Worm (Caenorhabditis elegans) whole organism, L3 larva: Measurements from ENCODE around the gene C02D5.2.

Experiments used
- aly-2 ChIP-seq: fragments of 150-350 bp; optimal IDR thresholded peaks from 2 replicates; lab custom pipeline; 2014; ENCODE audit warnings: missing biosample characterization, missing genetic modification characterization
- ama-1 ChIP-seq: fragments of 150-350 bp; optimal IDR thresholded peaks from 2 replicates; lab custom pipeline; 2018
- ceh-16 ChIP-seq: sonication (generic microtip); optimal IDR thresholded peaks from 2 replicates; lab custom pipeline; 2017; ENCODE audit warnings: missing biosample characterization, missing genetic modification characterization
- ceh-82 ChIP-seq: fragments of 150-350 bp; optimal IDR thresholded peaks from 2 replicates; lab custom pipeline; 2014; ENCODE audit warnings: missing biosample characterization, missing genetic modification characterization
- ceh-9 ChIP-seq: sonication (generic microtip); optimal IDR thresholded peaks from 2 replicates; lab custom pipeline; 2018; ENCODE audit warnings: missing biosample characterization, missing genetic modification characterization
- daf-12 ChIP-seq: fragments of 150-350 bp; optimal IDR thresholded peaks from 2 replicates; lab custom pipeline; 2014; ENCODE audit warnings: missing biosample characterization, missing genetic modification reagents, missing genetic modification characterization
- egl-5 ChIP-seq: fragments of 150-350 bp; optimal IDR thresholded peaks from 2 replicates; lab custom pipeline; 2017; ENCODE audit warnings: missing biosample characterization, missing genetic modification reagents, missing genetic modification characterization, inconsistent platforms
- elt-1 ChIP-seq: fragments of 150-350 bp; optimal IDR thresholded peaks from 2 replicates; lab custom pipeline; 2014; ENCODE audit warnings: missing biosample characterization, missing genetic modification characterization
- elt-2 ChIP-seq: sonication (generic microtip); optimal IDR thresholded peaks from 2 replicates; lab custom pipeline; 2016; ENCODE audit warnings: missing genetic modification reagents, mild to moderate bottlenecking, missing genetic modification characterization, missing compliant biosample characterization
- elt-3 ChIP-seq, 3 experiments: fragments of 150-350 bp in 1 of 3; sonication (generic microtip) in 2 of 3; optimal IDR thresholded peaks; 2 replicates in 2 of 3; 4 replicates in 1 of 3; lab custom pipeline; 2014 to 2017; ENCODE audit warnings: missing biosample characterization in 3 of 3, missing genetic modification characterization in 3 of 3
- fkh-10 ChIP-seq: sonication (generic microtip); optimal IDR thresholded peaks from 2 replicates; lab custom pipeline; 2017; ENCODE audit warnings: missing biosample characterization, missing genetic modification reagents, missing genetic modification characterization
- fos-1 ChIP-seq: fragments of 150-350 bp; optimal IDR thresholded peaks from 2 replicates; lab custom pipeline; 2014; ENCODE audit warnings: missing biosample characterization, missing genetic modification characterization
- jun-1 ChIP-seq: fragments of 150-350 bp; optimal IDR thresholded peaks from 2 replicates; lab custom pipeline; 2014; ENCODE audit warnings: missing biosample characterization, missing genetic modification reagents, missing genetic modification characterization
- lin-15B ChIP-seq: fragments of 150-350 bp; optimal IDR thresholded peaks from 2 replicates; lab custom pipeline; 2014; ENCODE audit warnings: missing biosample characterization, missing genetic modification characterization
- lin-39 ChIP-seq: fragments of 150-350 bp; optimal IDR thresholded peaks from 2 replicates; lab custom pipeline; 2018; ENCODE audit warnings: missing biosample characterization, missing genetic modification reagents, missing genetic modification characterization
- lsy-12 ChIP-seq: sonication (generic microtip); optimal IDR thresholded peaks from 2 replicates; lab custom pipeline; 2016; ENCODE audit warnings: mild to moderate bottlenecking, missing genetic modification characterization, missing compliant biosample characterization
- mdl-1 ChIP-seq: fragments of 150-350 bp; optimal IDR thresholded peaks from 2 replicates; lab custom pipeline; 2014; ENCODE audit warnings: missing biosample characterization, missing genetic modification characterization
- mml-1 ChIP-seq: fragments of 150-350 bp; sonication (generic microtip); optimal IDR thresholded peaks from 3 replicates; lab custom pipeline; 2014; ENCODE audit warnings: missing biosample characterization, missing genetic modification characterization
- nfya-1 ChIP-seq: sonication (generic microtip); optimal IDR thresholded peaks from 2 replicates; lab custom pipeline; 2017; ENCODE audit warnings: missing genetic modification characterization, mild to moderate bottlenecking, missing compliant biosample characterization, antibody characterized with exemption, moderate library complexity; ENCODE audit not compliant: insufficient read depth
- nhr-12 ChIP-seq: fragments of 150-350 bp; optimal IDR thresholded peaks from 2 replicates; lab custom pipeline; 2014; ENCODE audit warnings: missing biosample characterization, missing genetic modification characterization
- nhr-23 ChIP-seq: fragments of 150-350 bp; optimal IDR thresholded peaks from 2 replicates; lab custom pipeline; 2014; ENCODE audit warnings: missing biosample characterization, missing genetic modification reagents, missing genetic modification characterization
- nhr-237 ChIP-seq: fragments of 150-350 bp; optimal IDR thresholded peaks from 2 replicates; lab custom pipeline; 2014; ENCODE audit warnings: missing biosample characterization, missing genetic modification characterization
- nhr-25 ChIP-seq: sonication (generic microtip); optimal IDR thresholded peaks from 2 replicates; lab custom pipeline; 2017; ENCODE audit warnings: missing biosample characterization, missing genetic modification characterization
- nhr-28 ChIP-seq: fragments of 150-350 bp; optimal IDR thresholded peaks from 2 replicates; lab custom pipeline; 2014; ENCODE audit warnings: missing biosample characterization, missing genetic modification characterization
- nhr-43 ChIP-seq: sonication (generic microtip); optimal IDR thresholded peaks from 2 replicates; lab custom pipeline; 2016; ENCODE audit warnings: mild to moderate bottlenecking, missing genetic modification characterization, missing compliant biosample characterization; ENCODE audit not compliant: poor library complexity, severe bottlenecking
- nhr-77 ChIP-seq: fragments of 150-350 bp; optimal IDR thresholded peaks from 2 replicates; lab custom pipeline; 2014; ENCODE audit warnings: missing biosample characterization, missing genetic modification characterization
- sea-2 ChIP-seq: fragments of 150-350 bp; sonication (generic microtip); optimal IDR thresholded peaks from 4 replicates; lab custom pipeline; 2014; ENCODE audit warnings: missing biosample characterization, missing genetic modification reagents, missing genetic modification characterization
- skn-1 ChIP-seq: fragments of 150-350 bp; optimal IDR thresholded peaks from 2 replicates; lab custom pipeline; 2014; ENCODE audit warnings: missing biosample characterization, missing genetic modification characterization
- tbx-2 ChIP-seq: sonication (generic microtip); optimal IDR thresholded peaks from 2 replicates; lab custom pipeline; 2016; ENCODE audit warnings: mild to moderate bottlenecking, missing genetic modification characterization, missing compliant biosample characterization
- ztf-11 ChIP-seq: fragments of 150-350 bp; optimal IDR thresholded peaks from 2 replicates; lab custom pipeline; 2014; ENCODE audit warnings: missing biosample characterization, missing genetic modification characterization
- ztf-4 ChIP-seq: fragments of 150-350 bp; optimal IDR thresholded peaks from 2 replicates; lab custom pipeline; 2014; ENCODE audit warnings: missing biosample characterization, missing genetic modification characterization

Gene C02D5.2

ce11 chrIII:8509218-8509617 lies 47.9 kb upstream of the C02D5.2 start:
- TF ChIP-seq nfya-1 (tag; lab: Kevin White, UChicago) = no peak
- no peak for TF ChIP-seq tbx-2 (tag; lab: Kevin White, UChicago)
- TF ChIP-seq fos-1 (tag; lab: Kevin White, UChicago) = no peak
- TF ChIP-seq ceh-9 (tag; lab: Kevin White, UChicago) = no peak
- TF ChIP-seq nhr-12 (tag; lab: Kevin White, UChicago) = no peak
- TF ChIP-seq elt-3 (tag; optimal IDR thresholded peaks at IDR 0.05; lab: Kevin White, UChicago) = no peak
- no peak for TF ChIP-seq nhr-237 (tag; lab: Kevin White, UChicago)

ce11 chrIII:8509644-8510393 lies 47.3 kb upstream of the C02D5.2 start:
- TF ChIP-seq nfya-1 (tag; lab: Kevin White, UChicago) (peak; percentile 51), skn-1 (no peak), fkh-10 (peak; percentile 42), lin-15B (tag; lab: Kevin White, UChicago) (peak; percentile 12), nhr-25 (tag; lab: Kevin White, UChicago) (no peak), jun-1 (tag; lab: Kevin White, UChicago) (no peak), ama-1 (lab: Kevin White, UChicago) (no peak), lin-39 (tag; lab: Kevin White, UChicago) (peak; percentile 58), nhr-23 (tag; lab: Kevin White, UChicago) (no peak)

- no peak for TF ChIP-seq sea-2
- TF ChIP-seq ceh-16 (tag; lab: Kevin White, UChicago) = no peak
- TF ChIP-seq nhr-43 = no peak
- peak; percentile 45 for TF ChIP-seq nfya-1 (tag; lab: Kevin White, UChicago)
- TF ChIP-seq ztf-11 (tag; lab: Kevin White, UChicago) = no peak
- no peak for TF ChIP-seq ztf-4 (tag; lab: Kevin White, UChicago)
- TF ChIP-seq fkh-10 = peak; percentile 87
- TF ChIP-seq, all 47 proteins: peak for 2
Measured at ce11 chrIII:8511711-8512110, 45.4 kb upstream of the C02D5.2 start.

- TF ChIP-seq ceh-82 (tag; lab: Kevin White, UChicago) = no peak
- no peak for TF ChIP-seq aly-2 (tag; lab: Kevin White, UChicago)
- no peak for TF ChIP-seq egl-5 (tag; lab: Kevin White, UChicago)
- TF ChIP-seq jun-1 (tag; lab: Kevin White, UChicago) = no peak
- no peak for TF ChIP-seq elt-3 (tag; optimal IDR thresholded peaks at IDR 0.05; lab: Kevin White, UChicago)
- TF ChIP-seq nhr-12 (tag; lab: Kevin White, UChicago) = no peak
- TF ChIP-seq lsy-12 (tag; lab: Kevin White, UChicago) = no peak
- no peak for TF ChIP-seq nfya-1 (tag; lab: Kevin White, UChicago)
- TF ChIP-seq elt-1 (tag; lab: Kevin White, UChicago) = no peak
- TF ChIP-seq nhr-77 (tag; lab: Kevin White, UChicago) = no peak
- TF ChIP-seq mdl-1 (tag; lab: Kevin White, UChicago) = no peak
- no peak for TF ChIP-seq tbx-2 (tag; lab: Kevin White, UChicago)
- TF ChIP-seq daf-12 (tag; lab: Kevin White, UChicago) = no peak
- no peak for TF ChIP-seq nhr-28 (tag; lab: Kevin White, UChicago)
- TF ChIP-seq elt-2 = no peak
- no peak for TF ChIP-seq nhr-237 (tag; lab: Kevin White, UChicago)
- no peak for TF ChIP-seq mml-1 (tag; lab: Kevin White, UChicago)
- TF ChIP-seq ceh-9 (tag; lab: Kevin White, UChicago) = no peak
Measured at ce11 chrIII:8512279-8512942, 44.7 kb upstream of the C02D5.2 start.

ce11 chrIII:8518990-8519389 lies 38.1 kb upstream of the C02D5.2 start:
- TF ChIP-seq nfya-1 (tag; lab: Kevin White, UChicago) = no peak
- TF ChIP-seq aly-2 (tag; lab: Kevin White, UChicago) = peak; percentile 25
